Fruit fly (Drosophila melanogaster) whole organism, embryonic: ENCODE results near the gene His3.3A.

ENCODE experiments used
- Adf1 ChIP-seq: fragments of 200-800 bp; sonication (Bioruptor generic); IDR thresholded peaks from 2 replicates; pipeline ENCODE4 v1.3.6; 2022; ENCODE audit warnings: missing biosample characterization, missing genetic modification characterization
- Bteb2 ChIP-seq: fragments of 200-800 bp; sonication (Bioruptor generic); optimal IDR thresholded peaks from 2 replicates; lab custom pipeline; 2016; ENCODE audit warnings: missing biosample characterization, missing genetic modification characterization
- CG12299 ChIP-seq: fragments of 200-800 bp; sonication (Bioruptor generic); optimal IDR thresholded peaks from 2 replicates; lab custom pipeline; 2018; ENCODE audit warnings: missing biosample characterization, mild to moderate bottlenecking, missing genetic modification characterization
- CG12769 ChIP-seq: fragments of 200-800 bp; sonication (Bioruptor generic); optimal IDR thresholded peaks from 2 replicates; lab custom pipeline; 2019; ENCODE audit warnings: missing biosample characterization, mild to moderate bottlenecking, missing genetic modification characterization, moderate library complexity
- CG13624 ChIP-seq: fragments of 200-800 bp; sonication (Bioruptor generic); optimal IDR thresholded peaks from 2 replicates; lab custom pipeline; 2016; ENCODE audit warnings: missing biosample characterization, missing genetic modification characterization
- CG14860 ChIP-seq: fragments of 200-800 bp; sonication (Bioruptor generic); IDR thresholded peaks from 3 replicates; pipeline ENCODE4 v1.3.6; 2022; ENCODE audit warnings: missing biosample characterization, missing genetic modification characterization; ENCODE audit not compliant: partially characterized antibody
- CG15011 ChIP-seq: fragments of 200-800 bp; sonication (Bioruptor generic); optimal IDR thresholded peaks from 3 replicates; lab custom pipeline; 2018; ENCODE audit warnings: missing biosample characterization, mild to moderate bottlenecking, missing genetic modification characterization
- CG15269 ChIP-seq: fragments of 200-800 bp; sonication (Bioruptor generic); optimal IDR thresholded peaks from 2 replicates; lab custom pipeline; 2018; ENCODE audit warnings: missing biosample characterization, mild to moderate bottlenecking, missing genetic modification characterization, moderate library complexity
- CG17361 ChIP-seq: fragments of 200-800 bp; sonication (Bioruptor generic); IDR thresholded peaks from 3 replicates; pipeline ENCODE4 v1.3.6; 2022; ENCODE audit warnings: missing biosample characterization, missing genetic modification characterization
- CG17802 ChIP-seq: fragments of 200-800 bp; sonication (Bioruptor generic); optimal IDR thresholded peaks from 2 replicates; lab custom pipeline; 2018; ENCODE audit warnings: missing biosample characterization, mild to moderate bottlenecking, missing genetic modification characterization, moderate library complexity
- CG17829 ChIP-seq: fragments of 200-800 bp; optimal IDR thresholded peaks from 2 replicates; lab custom pipeline; 2019; ENCODE audit warnings: missing biosample characterization, mild to moderate bottlenecking, missing genetic modification characterization, moderate library complexity
- CG18619 ChIP-seq: fragments of 200-800 bp; sonication (Bioruptor generic); optimal IDR thresholded peaks from 3 replicates; lab custom pipeline; 2017; ENCODE audit warnings: missing biosample characterization, mild to moderate bottlenecking, missing genetic modification characterization
- CG2116 ChIP-seq: fragments of 200-800 bp; sonication (Bioruptor generic); optimal IDR thresholded peaks from 3 replicates; lab custom pipeline; 2018; ENCODE audit warnings: missing biosample characterization, mild to moderate bottlenecking, missing genetic modification characterization
- CG33557 ChIP-seq: fragments of 200-800 bp; sonication (Bioruptor generic); optimal IDR thresholded peaks from 2 replicates; lab custom pipeline; 2019; ENCODE audit warnings: missing biosample characterization, mild to moderate bottlenecking, missing genetic modification characterization, moderate library complexity
- CG42726 ChIP-seq: fragments of 200-800 bp; sonication (Bioruptor generic); IDR thresholded peaks from 2 replicates; pipeline ENCODE4 v1.3.6; 2022; ENCODE audit warnings: missing biosample characterization, missing genetic modification characterization; ENCODE audit not compliant: partially characterized antibody
- CG4424 ChIP-seq: fragments of 200-800 bp; sonication (Bioruptor generic); optimal IDR thresholded peaks from 3 replicates; lab custom pipeline; 2016; ENCODE audit warnings: missing biosample characterization, missing genetic modification characterization
- CG7745 ChIP-seq: fragments of 200-800 bp; sonication (Bioruptor generic); optimal IDR thresholded peaks from 2 replicates; lab custom pipeline; 2018; ENCODE audit warnings: missing biosample characterization, mild to moderate bottlenecking, missing genetic modification characterization, moderate library complexity
- CG9817 ChIP-seq: fragments of 200-800 bp; sonication (Bioruptor generic); optimal IDR thresholded peaks from 2 replicates; lab custom pipeline; 2018; ENCODE audit warnings: missing biosample characterization, mild to moderate bottlenecking, missing genetic modification characterization, moderate library complexity
- CG9876 ChIP-seq: fragments of 200-800 bp; sonication (Bioruptor generic); optimal IDR thresholded peaks from 2 replicates; lab custom pipeline; 2016; ENCODE audit warnings: missing biosample characterization, missing genetic modification characterization
- Chrac-16 ChIP-seq: fragments of 200-800 bp; sonication (Bioruptor generic); optimal IDR thresholded peaks from 3 replicates; lab custom pipeline; 2016; ENCODE audit warnings: missing biosample characterization, missing genetic modification characterization
- Ets65A ChIP-seq: fragments of 200-800 bp; sonication (Bioruptor generic); peaks from one replicate; lab custom pipeline; 2016; ENCODE audit warnings: missing biosample characterization, missing genetic modification characterization
- GATAe ChIP-seq: fragments of 200-800 bp; sonication (Bioruptor generic); conservative IDR thresholded peaks from 2 replicates; pipeline ENCODE4 v1.3.6; 2022; ENCODE audit warnings: missing biosample characterization, missing genetic modification characterization
- Gug ChIP-seq: fragments of 200-800 bp; sonication (Bioruptor generic); IDR thresholded peaks from 4 replicates; pipeline ENCODE4 v1.3.6; 2022; ENCODE audit warnings: missing biosample characterization, missing genetic modification characterization
- HLH4C ChIP-seq: fragments of 200-800 bp; sonication (Bioruptor generic); IDR thresholded peaks from 3 replicates; pipeline ENCODE4 v1.3.6; 2022; ENCODE audit warnings: missing biosample characterization, missing genetic modification characterization; ENCODE audit not compliant: partially characterized antibody
- Med ChIP-seq: fragments of 200-800 bp; sonication (Bioruptor generic); peaks from one replicate; lab custom pipeline; 2016; ENCODE audit warnings: missing biosample characterization, missing genetic modification characterization, mild to moderate bottlenecking, inconsistent platforms, moderate library complexity
- Mes4 ChIP-seq: fragments of 200-800 bp; sonication (Bioruptor generic); optimal IDR thresholded peaks from 2 replicates; lab custom pipeline; 2016; ENCODE audit warnings: missing biosample characterization, missing genetic modification characterization
- NFAT ChIP-seq: fragments of 200-800 bp; sonication (Bioruptor generic); IDR thresholded peaks from 2 replicates; pipeline ENCODE4 v1.3.6; 2022; ENCODE audit warnings: missing biosample characterization, missing genetic modification characterization
- Spps ChIP-seq: fragments of 200-800 bp; sonication (Bioruptor generic); optimal IDR thresholded peaks from 2 replicates; lab custom pipeline; 2018; ENCODE audit warnings: missing biosample characterization, mild to moderate bottlenecking, missing genetic modification characterization
- Ssrp ChIP-seq: fragments of 200-800 bp; sonication (Bioruptor generic); optimal IDR thresholded peaks from 2 replicates; lab custom pipeline; 2018; ENCODE audit warnings: missing biosample characterization, mild to moderate bottlenecking, missing genetic modification characterization, moderate library complexity
- Trl ChIP-seq, 3 experiments: fragments of >200 bp in 2 of 3; fragments of 200-800 bp in 1 of 3; sonication (Bioruptor generic) in 1 of 3; optimal IDR thresholded peaks; 2 replicates in 1 of 3; 3 replicates in 2 of 3; lab custom pipeline; 2016 to 2017; ENCODE audit warnings: missing biosample characterization in 1 of 3, missing genetic modification characterization in 1 of 3
- dysf ChIP-seq: fragments of 200-800 bp; sonication (Bioruptor generic); IDR thresholded peaks from 3 replicates; pipeline ENCODE4 v1.3.6; 2022; ENCODE audit warnings: missing biosample characterization, missing genetic modification characterization
- esg ChIP-seq: fragments of 200-800 bp; sonication (Bioruptor generic); conservative IDR thresholded peaks from 2 replicates; pipeline ENCODE4 v1.3.6; 2022; ENCODE audit warnings: missing biosample characterization, missing genetic modification characterization
- fu2 ChIP-seq: fragments of 200-800 bp; sonication (Bioruptor generic); optimal IDR thresholded peaks from 2 replicates; lab custom pipeline; 2016; ENCODE audit warnings: missing biosample characterization, missing genetic modification characterization
- gce ChIP-seq: fragments of 200-800 bp; sonication (Bioruptor generic); IDR thresholded peaks from 3 replicates; pipeline ENCODE4 v1.3.6; 2022; ENCODE audit warnings: missing biosample characterization, missing genetic modification characterization
- gcm2 ChIP-seq: fragments of 200-800 bp; sonication (Bioruptor generic); optimal IDR thresholded peaks from 2 replicates; lab custom pipeline; 2016; ENCODE audit warnings: missing biosample characterization, missing genetic modification characterization
- inv ChIP-seq: fragments of 200-800 bp; sonication (Bioruptor generic); IDR thresholded peaks from 2 replicates; pipeline ENCODE4 v1.3.6; 2022; ENCODE audit warnings: missing biosample characterization, missing genetic modification characterization; ENCODE audit not compliant: partially characterized antibody
- klu ChIP-seq: fragments of 200-800 bp; sonication (Bioruptor generic); IDR thresholded peaks from 2 replicates; pipeline ENCODE4 v1.3.6; 2022; ENCODE audit warnings: missing biosample characterization, missing genetic modification characterization
- lov ChIP-seq, 2 experiments: fragments of 200-800 bp in 1 of 2; fragments of >200 bp in 1 of 2; sonication (Bioruptor generic) in 1 of 2; IDR thresholded peaks in 1 of 2; optimal IDR thresholded peaks in 1 of 2; 2 replicates in 1 of 2; 3 replicates in 1 of 2; pipeline versions ENCODE4 v1.3.6 to Lab custom; 2017 to 2022; ENCODE audit warnings: missing biosample characterization in 1 of 2, missing genetic modification characterization in 1 of 2
- mam ChIP-seq: fragments of 200-800 bp; sonication (Bioruptor generic); optimal IDR thresholded peaks from 3 replicates; lab custom pipeline; 2016; ENCODE audit warnings: missing biosample characterization, missing genetic modification characterization
- nmo ChIP-seq: fragments of 200-800 bp; sonication (Bioruptor generic); optimal IDR thresholded peaks from 2 replicates; lab custom pipeline; 2018; ENCODE audit warnings: missing biosample characterization, mild to moderate bottlenecking, missing genetic modification characterization, moderate library complexity
- oc ChIP-seq: fragments of 200-800 bp; sonication (Bioruptor generic); optimal IDR thresholded peaks from 2 replicates; lab custom pipeline; 2018; ENCODE audit warnings: missing biosample characterization, mild to moderate bottlenecking, missing genetic modification characterization, moderate library complexity
- odd ChIP-seq: fragments of 200-800 bp; sonication (Bioruptor generic); optimal IDR thresholded peaks from 2 replicates; lab custom pipeline; 2017; ENCODE audit warnings: missing biosample characterization, mild to moderate bottlenecking, missing genetic modification characterization
- rib ChIP-seq: fragments of 200-800 bp; sonication (Bioruptor generic); IDR thresholded peaks from 2 replicates; pipeline ENCODE4 v1.3.6; 2022; ENCODE audit warnings: missing biosample characterization, missing genetic modification characterization
- sc ChIP-seq, 3 experiments: fragments of >200 bp in 2 of 3; fragments of 200-800 bp in 1 of 3; sonication (Bioruptor generic) in 1 of 3; optimal IDR thresholded peaks; 2 replicates in 2 of 3; 3 replicates in 1 of 3; lab custom pipeline; 2017; ENCODE audit warnings: mild to moderate bottlenecking in 1 of 3, missing biosample characterization in 1 of 3, missing genetic modification characterization in 1 of 3, missing genetic modification reagents in 1 of 3
- tio ChIP-seq: fragments of 200-800 bp; sonication (Bioruptor generic); optimal IDR thresholded peaks from 2 replicates; lab custom pipeline; 2017; ENCODE audit warnings: missing biosample characterization, missing genetic modification characterization, inconsistent platforms
- trh ChIP-seq: fragments of 200-800 bp; sonication (Bioruptor generic); optimal IDR thresholded peaks from 2 replicates; lab custom pipeline; 2016; ENCODE audit warnings: missing biosample characterization, missing genetic modification characterization
- twi ChIP-seq: fragments of 200-800 bp; optimal IDR thresholded peaks from 2 replicates; lab custom pipeline; 2019; ENCODE audit warnings: missing biosample characterization, mild to moderate bottlenecking, missing genetic modification characterization, moderate library complexity
- zfh2 ChIP-seq: fragments of 200-800 bp; sonication (Bioruptor generic); optimal IDR thresholded peaks from 2 replicates; lab custom pipeline; 2016; ENCODE audit warnings: missing biosample characterization, missing genetic modification characterization

The His3.3A gene

dm6 chr2L:5059645-5060254 lies 4.9 kb downstream of the His3.3A start, which contains the start of gene Rpn11 (continued):
- peak; percentile 31 for TF ChIP-seq CG15011
- TF ChIP-seq CG2116 (GFP tag; lab: Kevin White, UChicago) = peak; percentile 99
- peak; percentile 69 for TF ChIP-seq Ssrp (tag; lab: Kevin White, UChicago)
- TF ChIP-seq gce (GFP tag; lab: Robert Waterston, UW) = no peak
- no peak for TF ChIP-seq GATAe (GFP tag; lab: Robert Waterston, UW)
- TF ChIP-seq CG18619 (GFP tag; lab: Kevin White, UChicago) = peak; percentile 35
- TF ChIP-seq CG17829 = peak; percentile 72
- peak; percentile 0 for TF ChIP-seq odd (GFP tag; lab: Kevin White, UChicago)
- peak; percentile 80 for TF ChIP-seq nmo
- TF ChIP-seq Chrac-16 (GFP tag; lab: Kevin White, UChicago) = peak; percentile 51
- peak; percentile 44 for TF ChIP-seq HLH4C
- peak; percentile 81 for TF ChIP-seq Med (GFP tag; lab: Kevin White, UChicago)
- 0 out of 3 replicates have a peak, but pooled peaks have one; percentile 32 for TF ChIP-seq CG14860 (GFP tag; lab: Robert Waterston, UW)
- TF ChIP-seq Spps (tag; lab: Kevin White, UChicago) = peak; percentile 34
- 0 out of 3 replicates have a peak, but pooled peaks have one; percentile 8 for TF ChIP-seq dysf
- peak; percentile 36 for TF ChIP-seq trh (GFP tag; lab: Kevin White, UChicago)
- TF ChIP-seq NFAT (GFP tag; lab: Robert Waterston, UW) = 0 out of 2 replicates have a peak, but pooled peaks have one; percentile 34
- TF ChIP-seq fu2 = peak; percentile 16
- TF ChIP-seq CG17802 (tag; lab: Kevin White, UChicago) = no peak
- TF ChIP-seq tio (GFP tag; lab: Kevin White, UChicago) = peak; percentile 45
- TF ChIP-seq Ets65A (GFP tag; lab: Kevin White, UChicago) = peak; percentile 59
- TF ChIP-seq esg (GFP tag; lab: Robert Waterston, UW) = peak; percentile 39
- no peak for TF ChIP-seq oc
- TF ChIP-seq CG17361 (GFP tag; lab: Robert Waterston, UW) = peak; percentile 86
- no peak for TF ChIP-seq sc (optimal IDR thresholded peaks at IDR 0.05; lab: Kevin White, UChicago)
- TF ChIP-seq sc (GFP tag; optimal IDR thresholded peaks at IDR 0.05; lab: Kevin White, UChicago) = peak; percentile 24
- peak; percentile 69 for TF ChIP-seq CG15269
- no peak for TF ChIP-seq gcm2
- no peak for TF ChIP-seq Mes4 (GFP tag; lab: Kevin White, UChicago)
- no peak for TF ChIP-seq CG12299 (tag; lab: Kevin White, UChicago)
- TF ChIP-seq Trl (optimal IDR thresholded peaks at IDR 0.05; lab: Kevin White, UChicago) = no peak
- TF ChIP-seq Trl (GFP tag; optimal IDR thresholded peaks at IDR 0.05; lab: Kevin White, UChicago) = peak; percentile 54
- peak; percentile 52 for TF ChIP-seq CG13624
- peak; percentile 69 for TF ChIP-seq CG4424 (GFP tag; lab: Kevin White, UChicago)
- peak; percentile 58 for TF ChIP-seq CG33557 (GFP tag; lab: Kevin White, UChicago)
- TF ChIP-seq CG42726 (GFP tag; lab: Robert Waterston, UW) = no peak
- no peak for TF ChIP-seq Adf1 (GFP tag; lab: Robert Waterston, UW)
- TF ChIP-seq lov (optimal IDR thresholded peaks at IDR 0.05; lab: Kevin White, UChicago) = no peak
- TF ChIP-seq lov (GFP tag; IDR thresholded peaks at IDR 0.05; lab: Robert Waterston, UW) = no peak
- peak; percentile 36 for TF ChIP-seq zfh2 (GFP tag; lab: Kevin White, UChicago)
- TF ChIP-seq rib (GFP tag; lab: Robert Waterston, UW) = no peak
- no peak for TF ChIP-seq Gug (GFP tag; lab: Robert Waterston, UW)
- no peak for TF ChIP-seq inv (GFP tag; lab: Robert Waterston, UW)
- TF ChIP-seq CG7745 (tag; lab: Kevin White, UChicago) = no peak
- TF ChIP-seq mam (GFP tag; lab: Kevin White, UChicago) = peak; percentile 24
- TF ChIP-seq CG9876 (GFP tag; lab: Kevin White, UChicago) = no peak
- peak; percentile 25 for TF ChIP-seq CG12769
- peak; percentile 67 for TF ChIP-seq CG9817 (tag; lab: Kevin White, UChicago)
- TF ChIP-seq twi = peak; percentile 43
- no peak for TF ChIP-seq klu (GFP tag; lab: Robert Waterston, UW)
- TF ChIP-seq Bteb2 (GFP tag; lab: Kevin White, UChicago) = no peak
